Worm (Caenorhabditis elegans): ENCODE results near the gene R13A1.3.

DNA sequence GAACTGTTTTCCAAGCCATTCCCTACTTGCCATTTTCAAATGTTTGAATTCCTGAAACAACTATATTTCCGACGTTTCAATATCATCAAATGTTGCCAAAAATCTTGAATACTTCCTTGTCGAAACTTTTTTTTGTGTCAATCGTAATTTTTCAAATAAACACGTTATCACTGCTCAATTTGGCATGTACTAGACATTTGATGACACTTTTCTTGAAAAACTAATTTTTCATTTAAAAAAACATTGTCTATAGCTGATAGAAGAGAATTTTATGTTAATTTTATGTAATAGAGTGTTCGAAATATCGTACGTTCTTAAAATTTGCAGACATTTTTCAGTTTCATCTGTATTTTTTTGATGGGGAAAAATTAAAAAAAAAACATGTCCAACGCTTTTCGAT is 21.0 kb upstream of the R13A1.3 start:
- TF ChIP-seq W03F9.2 (tag; optimal IDR thresholded peaks at IDR 0.05) (peak; percentile 12), him-1 (tag; optimal IDR thresholded peaks at IDR 0.05) (no peak), dao-5 (tag; optimal IDR thresholded peaks at IDR 0.05) (no peak)
